Fruit fly (Drosophila melanogaster): ENCODE results near the gene narya.

Gene narya

dm6 chrX:19496808-19497259, 22.0 kb downstream of the narya start (continued):
- TF ChIP-seq CG11504 (tag; optimal IDR thresholded peaks at IDR 0.05) (peak; percentile 21), eve (GFP tag; optimal IDR thresholded peaks at IDR 0.05) (no peak), Deaf1 (tag; optimal IDR thresholded peaks at IDR 0.05) (peak; percentile 47), D19B (GFP tag; optimal IDR thresholded peaks at IDR 0.05) (no peak), CG18764 (GFP tag; optimal IDR thresholded peaks at IDR 0.05) (no peak), pzg (GFP tag; optimal IDR thresholded peaks at IDR 0.05) (peak; percentile 80), CG6689 (GFP tag; IDR thresholded peaks at IDR 0.05) (no peak), ci (GFP tag; IDR thresholded peaks at IDR 0.05) (peak; percentile 57), repo (GFP tag; optimal IDR thresholded peaks at IDR 0.05) (no peak), D19A (tag; optimal IDR thresholded peaks at IDR 0.05) (peak; percentile 62), CG17359 (tag; optimal IDR thresholded peaks at IDR 0.05) (no peak), CG1529 (GFP tag; optimal IDR thresholded peaks at IDR 0.05) (no peak), sna (GFP tag; IDR thresholded peaks at IDR 0.05; ENCODE audit: partially characterized antibody) (peak; percentile 72), CG11695 (GFP tag; IDR thresholded peaks at IDR 0.05) (no peak), usp (GFP tag; optimal IDR thresholded peaks at IDR 0.05) (no peak), pnt (GFP tag; optimal IDR thresholded peaks at IDR 0.05) (no peak), al (GFP tag; IDR thresholded peaks at IDR 0.05) (no peak), wek (GFP tag; optimal IDR thresholded peaks at IDR 0.05) (no peak), wor (GFP tag; IDR thresholded peaks at IDR 0.05) (no peak), MBD-R2 (GFP tag; IDR thresholded peaks at IDR 0.05) (peak; percentile 21; the same call in 1 of the 2 replicates), Mad (GFP tag; optimal IDR thresholded peaks at IDR 0.05) (no peak), Poxn (GFP tag; IDR thresholded peaks at IDR 0.05) (no peak), lbe (GFP tag; optimal IDR thresholded peaks at IDR 0.05) (peak; percentile 71), pb (GFP tag; optimal IDR thresholded peaks at IDR 0.05) (no peak), slbo (GFP tag; IDR thresholded peaks at IDR 0.05) (no peak; the same call in 1 of the 2 replicates), CG10462 (GFP tag; optimal IDR thresholded peaks at IDR 0.05) (no peak), Blimp-1 (GFP tag; optimal IDR thresholded peaks at IDR 0.05) (no peak), CG12299 (tag; optimal IDR thresholded peaks at IDR 0.05) (no peak), phol (tag; optimal IDR thresholded peaks at IDR 0.05) (peak; percentile 97), nerfin-1 (tag; optimal IDR thresholded peaks at IDR 0.05) (peak; percentile 5), Hmr (GFP tag; optimal IDR thresholded peaks at IDR 0.05) (no peak), Gug (GFP tag; IDR thresholded peaks at IDR 0.05) (no peak), trh (GFP tag; optimal IDR thresholded peaks at IDR 0.05) (no peak), CG3163 (GFP tag; optimal IDR thresholded peaks at IDR 0.05) (peak; percentile 37), CG1603 (tag; optimal IDR thresholded peaks at IDR 0.05) (peak; percentile 29), CG6813 (GFP tag; optimal IDR thresholded peaks at IDR 0.05) (no peak), CG16815 (GFP tag; optimal IDR thresholded peaks at IDR 0.05) (no peak), CG3065 (GFP tag; optimal IDR thresholded peaks at IDR 0.05) (no peak), CG8388 (GFP tag; optimal IDR thresholded peaks at IDR 0.05) (no peak), lilli (GFP tag; optimal IDR thresholded peaks at IDR 0.05) (peak; percentile 27), C15 (GFP tag; IDR thresholded peaks at IDR 0.05) (no peak), sqz (GFP tag; optimal IDR thresholded peaks at IDR 0.05) (no peak), onecut (GFP tag; IDR thresholded peaks at IDR 0.05) (no peak), Hr39 (optimal IDR thresholded peaks at IDR 0.05) (no peak), sug (tag; optimal IDR thresholded peaks at IDR 0.05) (peak; percentile 47), CG18476 (GFP tag; optimal IDR thresholded peaks at IDR 0.05) (no peak), CG4282 (GFP tag; optimal IDR thresholded peaks at IDR 0.05) (no peak), ranshi (GFP tag; IDR thresholded peaks at IDR 0.05) (no peak), Dip2 (GFP tag; IDR thresholded peaks at IDR 0.05) (no peak), sisA (GFP tag; IDR thresholded peaks at IDR 0.05) (no peak), crp (GFP tag; optimal IDR thresholded peaks at IDR 0.05) (peak in 1 of 2 experiments; percentile 74), HHEX (GFP tag; optimal IDR thresholded peaks at IDR 0.05) (no peak)
